Fruit fly (Drosophila melanogaster): ENCODE data around the gene cona.

Gene cona

dm6 chr3R:18398460-18398901, 12.9 kb downstream of the cona start:
- TF ChIP-seq Trl (optimal IDR thresholded peaks at IDR 0.05) (peak; percentile 54 to 65), Trl (GFP tag; optimal IDR thresholded peaks at IDR 0.05) (no peak), nau (GFP tag; optimal IDR thresholded peaks at IDR 0.05) (no peak), crol (GFP tag; IDR thresholded peaks at IDR 0.05) (peak; percentile 47; the same call in 1 of the 2 replicates), GATAe (GFP tag; conservative IDR thresholded peaks at IDR 0.05) (0 out of 2 replicates have a peak, but pooled peaks have one; percentile 9), CG8290 (GFP tag; optimal IDR thresholded peaks at IDR 0.05) (no peak), CG8290 (tag; optimal IDR thresholded peaks at IDR 0.05) (peak in 1 of 2 experiments; percentile 13), sug (tag; optimal IDR thresholded peaks at IDR 0.05) (peak; percentile 21), Pdp1 (GFP tag; optimal IDR thresholded peaks at IDR 0.05) (peak in 1 of 2 experiments; percentile 73), unc-4 (GFP tag; IDR thresholded peaks at IDR 0.05; ENCODE audit: partially characterized antibody) (0 out of 2 replicates have a peak, but pooled peaks have one; percentile 12), grau (tag; optimal IDR thresholded peaks at IDR 0.05) (no peak), CG12769 (tag; optimal IDR thresholded peaks at IDR 0.05) (peak; percentile 9), cg (GFP tag; optimal IDR thresholded peaks at IDR 0.05) (peak; percentile 66), CG6791 (GFP tag; IDR thresholded peaks at IDR 0.05; ENCODE audit: partially characterized antibody) (0 out of 3 replicates have a peak, but pooled peaks have one; percentile 14), Nf-YC (tag; optimal IDR thresholded peaks at IDR 0.05) (no peak), Rfx (GFP tag; IDR thresholded peaks at IDR 0.05) (peak; percentile 5; the same call in 1 of the 2 replicates), vvl (GFP tag; IDR thresholded peaks at IDR 0.05) (peak; percentile 33; the same call in 1 of the 2 replicates), CG30403 (GFP tag; optimal IDR thresholded peaks at IDR 0.05) (no peak), tll (GFP tag; optimal IDR thresholded peaks at IDR 0.05) (peak in 1 of 2 experiments; percentile 33), cwo (GFP tag; optimal IDR thresholded peaks at IDR 0.05) (peak; percentile 86), Xbp1 (GFP tag; optimal IDR thresholded peaks at IDR 0.05) (no peak), CG1832 (GFP tag; optimal IDR thresholded peaks at IDR 0.05) (peak; percentile 44), chinmo (GFP tag; IDR thresholded peaks at IDR 0.05; ENCODE audit: partially characterized antibody) (peak; percentile 81; the same call in 2 of the 4 replicates), CG2875 (GFP tag; optimal IDR thresholded peaks at IDR 0.05) (no peak)

DNA sequence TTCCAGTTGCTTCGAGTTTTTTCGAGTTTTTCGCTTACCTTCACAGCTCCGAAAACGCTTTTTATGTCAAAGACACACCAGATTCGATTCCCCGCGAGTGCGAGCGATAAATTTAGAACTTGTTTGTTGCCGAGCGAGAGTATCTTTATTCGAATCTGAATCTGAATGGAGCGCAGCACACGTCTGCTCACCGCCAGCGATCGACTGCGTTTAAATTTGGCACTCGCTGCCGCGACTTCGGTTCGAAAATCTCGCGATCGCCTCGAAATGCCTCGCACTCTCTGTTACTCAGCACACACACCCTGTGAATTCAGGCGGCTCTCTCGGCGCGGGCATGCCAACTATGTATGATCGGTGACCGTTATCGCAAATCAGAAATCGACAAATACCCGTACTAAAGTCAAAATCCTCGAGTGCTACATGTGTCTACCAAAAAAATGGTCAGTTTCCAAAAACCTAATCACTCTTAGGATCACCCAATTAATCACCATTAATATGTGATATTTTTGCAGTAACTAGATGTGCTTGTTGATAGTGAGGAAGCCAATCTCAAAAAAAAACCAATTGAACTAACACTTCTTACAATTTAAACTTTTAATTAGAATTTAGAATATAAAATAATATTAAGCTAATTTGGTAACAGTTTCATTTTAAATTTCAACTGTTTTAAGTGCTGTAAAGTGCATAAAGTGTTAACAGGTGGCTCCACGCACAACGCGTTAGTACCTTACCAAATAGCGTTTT, 13.5 kb downstream of the cona start, which contains the start of gene Vha100-2:
Vha100-2 (minus strand) TSS at position 216 of the 744 bp plus-strand sequence.
- no peak for TF ChIP-seq odd (GFP tag; optimal IDR thresholded peaks at IDR 0.05)
- no peak for TF ChIP-seq Doc2 (GFP tag; IDR thresholded peaks at IDR 0.05)
- TF ChIP-seq pum (GFP tag; optimal IDR thresholded peaks at IDR 0.05), result no peak
- TF ChIP-seq CG11247 (GFP tag; IDR thresholded peaks at IDR 0.05), result peak; percentile 46
- no peak for TF ChIP-seq ATbp (GFP tag; optimal IDR thresholded peaks at IDR 0.05)
- no peak for TF ChIP-seq D (optimal IDR thresholded peaks at IDR 0.05)
- no peak for TF ChIP-seq D (GFP tag; optimal IDR thresholded peaks at IDR 0.05)
- TF ChIP-seq CG7357 (GFP tag; IDR thresholded peaks at IDR 0.05), result no peak; the same call in 2 of the 3 replicates
- TF ChIP-seq scrt (GFP tag; optimal IDR thresholded peaks at IDR 0.05), result peak; percentile 98
- no peak for TF ChIP-seq HLH4C (GFP tag; IDR thresholded peaks at IDR 0.05; ENCODE audit: partially characterized antibody)
- peak; percentile 65; the same call in 2 of the 3 replicates for TF ChIP-seq Opbp (GFP tag; IDR thresholded peaks at IDR 0.05; ENCODE audit: partially characterized antibody)
- no peak for TF ChIP-seq CG8765 (GFP tag; IDR thresholded peaks at IDR 0.05)
- no peak for TF ChIP-seq tx (GFP tag; optimal IDR thresholded peaks at IDR 0.05)
- TF ChIP-seq lbe (GFP tag; optimal IDR thresholded peaks at IDR 0.05), result peak; percentile 51
- TF ChIP-seq CG9817 (tag; optimal IDR thresholded peaks at IDR 0.05), result no peak
- TF ChIP-seq Tbp (GFP tag; optimal IDR thresholded peaks at IDR 0.05), result no peak
- peak; percentile 91 for TF ChIP-seq Med (GFP tag)
- no peak for TF ChIP-seq CG6654 (GFP tag; optimal IDR thresholded peaks at IDR 0.05)
- peak; percentile 56 for TF ChIP-seq CG30403 (GFP tag; optimal IDR thresholded peaks at IDR 0.05)
- no peak for TF ChIP-seq eyg (GFP tag; optimal IDR thresholded peaks at IDR 0.05)
- TF ChIP-seq onecut (GFP tag; IDR thresholded peaks at IDR 0.05), result 0 out of 2 replicates have a peak, but pooled peaks have one; percentile 28
- peak; percentile 76 for TF ChIP-seq Lhr (GFP tag; optimal IDR thresholded peaks at IDR 0.05)
- TF ChIP-seq CG6175 (GFP tag; IDR thresholded peaks at IDR 0.05), result peak; percentile 44; the same call in 1 of the 3 replicates
- no peak for TF ChIP-seq CG4404 (GFP tag; IDR thresholded peaks at IDR 0.05)
- TF ChIP-seq CTCF (GFP tag; optimal IDR thresholded peaks at IDR 0.05), result peak; percentile 39
- no peak; the same call in 1 of the 2 replicates for TF ChIP-seq CG6272 (GFP tag; IDR thresholded peaks at IDR 0.05)
- TF ChIP-seq CG17612 (GFP tag; IDR thresholded peaks at IDR 0.05), result no peak
